Fruit fly (Drosophila melanogaster): ENCODE data around the gene eag.
A peak's percentile ranks its signal among the peaks of the same experiment; 100 is the strongest.

The eag gene

DNA sequence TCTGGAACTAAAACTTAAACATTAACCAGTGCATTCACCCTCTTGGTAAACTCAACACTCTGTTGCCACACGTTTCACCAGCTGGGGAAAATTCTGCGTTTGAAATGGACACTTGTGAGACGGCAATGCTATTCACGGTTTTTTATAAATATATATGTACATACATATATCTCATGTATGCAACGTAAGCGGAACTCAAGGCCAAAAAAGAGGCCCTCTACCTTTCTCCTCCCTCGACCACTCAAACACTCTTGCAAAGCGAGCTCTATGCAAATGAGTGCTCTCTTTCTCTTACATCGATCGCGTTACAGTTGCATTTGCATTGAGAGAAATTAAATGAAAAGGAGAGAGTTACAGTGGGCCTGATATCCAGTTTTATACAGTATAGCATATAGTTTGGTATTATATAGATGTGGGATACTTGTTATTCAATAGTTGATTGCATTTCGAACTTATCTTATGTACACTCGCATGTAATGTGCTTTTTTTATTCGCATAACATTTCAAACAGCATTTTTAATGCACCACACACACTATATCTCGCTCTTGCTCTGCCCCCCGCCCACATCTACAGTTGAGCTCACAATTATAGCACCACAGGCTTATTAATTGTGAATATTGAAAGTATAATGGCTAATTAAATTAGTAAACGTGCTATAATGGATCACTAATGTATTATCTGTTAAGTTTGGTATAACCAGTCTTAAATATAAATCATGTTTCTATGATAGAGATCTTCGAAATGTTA lies 3.0 kb upstream of the eag start (continued):
- peak; percentile 15; the same call in 1 of the 2 replicates for TF ChIP-seq sim (GFP tag; IDR thresholded peaks at IDR 0.05)
- peak; percentile 41 for TF ChIP-seq unpg (GFP tag; optimal IDR thresholded peaks at IDR 0.05)
- TF ChIP-seq ac (GFP tag; optimal IDR thresholded peaks at IDR 0.05): no peak
- TF ChIP-seq E2f1 (GFP tag; IDR thresholded peaks at IDR 0.05): peak; percentile 33; the same call in 1 of the 2 replicates
- peak in 1 of 2 experiments; percentile 63 for TF ChIP-seq dpn (GFP tag; optimal IDR thresholded peaks at IDR 0.05)
- no peak for TF ChIP-seq crc (GFP tag; optimal IDR thresholded peaks at IDR 0.05)
- TF ChIP-seq CG32772 (GFP tag; IDR thresholded peaks at IDR 0.05): peak; percentile 57; the same call in 1 of the 2 replicates
- no peak for TF ChIP-seq CG5180 (GFP tag; optimal IDR thresholded peaks at IDR 0.05)
- TF ChIP-seq CG15073 (GFP tag; optimal IDR thresholded peaks at IDR 0.05): no peak
- TF ChIP-seq CG7271 (tag; optimal IDR thresholded peaks at IDR 0.05): no peak
- TF ChIP-seq sisA (GFP tag; IDR thresholded peaks at IDR 0.05): 0 out of 2 replicates have a peak, but pooled peaks have one; percentile 25
- no peak for TF ChIP-seq Hmx (GFP tag; optimal IDR thresholded peaks at IDR 0.05)
- peak; percentile 38 for TF ChIP-seq CG3407 (GFP tag; optimal IDR thresholded peaks at IDR 0.05)
- peak; percentile 58 for TF ChIP-seq CG12391 (tag; optimal IDR thresholded peaks at IDR 0.05)
- TF ChIP-seq Fer3 (tag; optimal IDR thresholded peaks at IDR 0.05): no peak
- no peak for TF ChIP-seq mld (GFP tag; IDR thresholded peaks at IDR 0.05; ENCODE audit: partially characterized antibody)
- peak; percentile 29 for TF ChIP-seq CG3163 (GFP tag; optimal IDR thresholded peaks at IDR 0.05)
- TF ChIP-seq CG13424 (tag; optimal IDR thresholded peaks at IDR 0.05): peak; percentile 60
- peak; percentile 43; the same call in 1 of the 3 replicates for TF ChIP-seq so (GFP tag; IDR thresholded peaks at IDR 0.05)
- TF ChIP-seq CG3065 (GFP tag; optimal IDR thresholded peaks at IDR 0.05): no peak
- TF ChIP-seq E2f2 (GFP tag; IDR thresholded peaks at IDR 0.05): peak; percentile 24; the same call in 1 of the 2 replicates
- TF ChIP-seq Trl (optimal IDR thresholded peaks at IDR 0.05): peak in 1 of 2 experiments; percentile 40
- peak; percentile 44 for TF ChIP-seq Trl (GFP tag; optimal IDR thresholded peaks at IDR 0.05)
- no peak for TF ChIP-seq CG2202 (tag; optimal IDR thresholded peaks at IDR 0.05)
- TF ChIP-seq CG2199 (GFP tag; IDR thresholded peaks at IDR 0.05): no peak
- TF ChIP-seq disco-r (GFP tag; optimal IDR thresholded peaks at IDR 0.05): no peak
- TF ChIP-seq CG2678 (tag; optimal IDR thresholded peaks at IDR 0.05): peak; percentile 68
- TF ChIP-seq croc (GFP tag; conservative IDR thresholded peaks at IDR 0.05): peak; percentile 43; the same call in 1 of the 3 replicates
- TF ChIP-seq sc (optimal IDR thresholded peaks at IDR 0.05): no peak
- TF ChIP-seq sc (GFP tag; optimal IDR thresholded peaks at IDR 0.05): no peak
- no peak for TF ChIP-seq odd (GFP tag; optimal IDR thresholded peaks at IDR 0.05)
- TF ChIP-seq trh (GFP tag; optimal IDR thresholded peaks at IDR 0.05): no peak
- no peak for TF ChIP-seq mirr (GFP tag; optimal IDR thresholded peaks at IDR 0.05)
- TF ChIP-seq unc-4 (GFP tag; IDR thresholded peaks at IDR 0.05; ENCODE audit: partially characterized antibody): no peak
- TF ChIP-seq Vsx1 (GFP tag; optimal IDR thresholded peaks at IDR 0.05): peak; percentile 21
- no peak for TF ChIP-seq p53 (GFP tag; optimal IDR thresholded peaks at IDR 0.05)
- no peak for TF ChIP-seq CG10147 (GFP tag; optimal IDR thresholded peaks at IDR 0.05)
- TF ChIP-seq Usf (GFP tag; optimal IDR thresholded peaks at IDR 0.05): no peak
- no peak for TF ChIP-seq ftz-f1 (GFP tag; optimal IDR thresholded peaks at IDR 0.05)
- TF ChIP-seq CG31365 (tag; optimal IDR thresholded peaks at IDR 0.05): no peak
- no peak for TF ChIP-seq CG18599 (GFP tag; optimal IDR thresholded peaks at IDR 0.05)
- TF ChIP-seq dmrt99B (tag; optimal IDR thresholded peaks at IDR 0.05): peak; percentile 66
- no peak for TF ChIP-seq CG14965 (GFP tag; optimal IDR thresholded peaks at IDR 0.05; ENCODE audit: borderline replicate concordance)
- TF ChIP-seq phol (tag; optimal IDR thresholded peaks at IDR 0.05): peak; percentile 65
- TF ChIP-seq sr (GFP tag; IDR thresholded peaks at IDR 0.05): 0 out of 3 replicates have a peak, but pooled peaks have one; percentile 27
- no peak for TF ChIP-seq dm (GFP tag; optimal IDR thresholded peaks at IDR 0.05)
- TF ChIP-seq CG31224 (GFP tag; IDR thresholded peaks at IDR 0.05): no peak
- peak; percentile 67; the same call in 2 of the 3 replicates for TF ChIP-seq zfh1 (GFP tag; IDR thresholded peaks at IDR 0.05)
- TF ChIP-seq Elba2 (GFP tag; optimal IDR thresholded peaks at IDR 0.05): no peak
- TF ChIP-seq CG2116 (GFP tag; optimal IDR thresholded peaks at IDR 0.05): no peak
